Worm (Caenorhabditis elegans) whole organism, L4/young adult: ENCODE data around the gene rml-4.

Experiments used
- W03F9.2 ChIP-seq: fragments of 150-350 bp; optimal IDR thresholded peaks from 2 replicates; lab custom pipeline; 2014; ENCODE audit warnings: missing biosample characterization, missing genetic modification characterization
- dao-5 ChIP-seq: sonication (generic microtip); optimal IDR thresholded peaks from 2 replicates; lab custom pipeline; 2016; ENCODE audit warnings: missing genotype, missing genetic modification characterization, moderate library complexity, missing compliant biosample characterization
- him-1 ChIP-seq: sonication (generic microtip); optimal IDR thresholded peaks from 2 replicates; lab custom pipeline; 2016; ENCODE audit warnings: missing genotype, missing genetic modification reagents, missing genetic modification characterization, missing compliant biosample characterization

The rml-4 gene

ce11 chrII:4334448-4334847 lies 39.5 kb downstream of the rml-4 start, which contains the start of gene madf-3:
madf-3 (plus strand) TSS chrII:4334748.
- TF ChIP-seq him-1 (tag; lab: Kevin White, UChicago) (no peak), dao-5 (tag; lab: Kevin White, UChicago) (no peak), W03F9.2 (tag; lab: Kevin White, UChicago) (no peak)

ce11 chrII:4337731-4338130 lies 42.8 kb downstream of the rml-4 start:
- TF ChIP-seq him-1 (tag; lab: Kevin White, UChicago) (no peak), W03F9.2 (tag; lab: Kevin White, UChicago) (no peak), dao-5 (tag; lab: Kevin White, UChicago) (no peak)

ce11 chrII:4339882-4340281 lies 45.0 kb downstream of the rml-4 start, which contains the start of gene athp-2:
athp-2 (plus strand) TSS chrII:4340182.
- TF ChIP-seq him-1 (tag; lab: Kevin White, UChicago) (no peak), W03F9.2 (tag; lab: Kevin White, UChicago) (no peak), dao-5 (tag; lab: Kevin White, UChicago) (no peak)

ce11 chrII:4341484-4341883 lies 46.6 kb downstream of the rml-4 start:
- TF ChIP-seq him-1 (tag; lab: Kevin White, UChicago) (no peak), dao-5 (tag; lab: Kevin White, UChicago) (no peak), W03F9.2 (tag; lab: Kevin White, UChicago) (no peak)

ce11 chrII:4344317-4344716 lies 49.4 kb downstream of the rml-4 start:
- TF ChIP-seq him-1 (tag; lab: Kevin White, UChicago), result no peak
- TF ChIP-seq W03F9.2 (tag; lab: Kevin White, UChicago), result no peak
- no peak for TF ChIP-seq dao-5 (tag; lab: Kevin White, UChicago)
